Fruit fly (Drosophila melanogaster) whole organism, embryonic: Measurements from ENCODE around the gene CG14331.

ENCODE experiments used
- CG10321 ChIP-seq: fragments of 200-800 bp; sonication (Bioruptor generic); IDR thresholded peaks from 2 replicates; pipeline ENCODE4 v1.3.6; 2022; ENCODE audit warnings: missing biosample characterization, missing genetic modification characterization
- CG10565 ChIP-seq: fragments of 200-800 bp; sonication (Bioruptor generic); optimal IDR thresholded peaks from 3 replicates; lab custom pipeline; 2016; ENCODE audit warnings: missing biosample characterization, mild to moderate bottlenecking, missing genetic modification characterization
- CG11093 ChIP-seq: fragments of 200-800 bp; sonication (Bioruptor generic); IDR thresholded peaks from 3 replicates; pipeline ENCODE4 v1.3.6; 2022; ENCODE audit warnings: missing biosample characterization, missing genetic modification characterization
- CG11456 ChIP-seq: fragments of 200-800 bp; sonication (Bioruptor generic); IDR thresholded peaks from 3 replicates; pipeline ENCODE4 v1.3.6; 2022; ENCODE audit warnings: missing biosample characterization, missing genetic modification characterization
- CG1603 ChIP-seq: fragments of 200-800 bp; sonication (Bioruptor generic); optimal IDR thresholded peaks from 2 replicates; lab custom pipeline; 2019; ENCODE audit warnings: missing biosample characterization, mild to moderate bottlenecking, missing genetic modification characterization, moderate library complexity
- CG17186 ChIP-seq: fragments of 200-800 bp; sonication (Bioruptor generic); optimal IDR thresholded peaks from 3 replicates; lab custom pipeline; 2017; ENCODE audit warnings: missing biosample characterization, missing genetic modification reagents, missing genetic modification characterization
- CG17385 ChIP-seq: fragments of 200-800 bp; sonication (Bioruptor generic); optimal IDR thresholded peaks from 3 replicates; lab custom pipeline; 2018; ENCODE audit warnings: missing biosample characterization, mild to moderate bottlenecking, missing genetic modification characterization
- CG1792 ChIP-seq: fragments of 200-800 bp; sonication (Bioruptor generic); optimal IDR thresholded peaks from 2 replicates; lab custom pipeline; 2016; ENCODE audit warnings: missing biosample characterization, missing genetic modification characterization
- CG18011 ChIP-seq: fragments of 200-800 bp; sonication (Bioruptor generic); optimal IDR thresholded peaks from 2 replicates; lab custom pipeline; 2017; ENCODE audit warnings: missing biosample characterization, missing genetic modification characterization, mild to moderate bottlenecking, moderate library complexity, missing genotype
- CG32532 ChIP-seq: fragments of 200-800 bp; sonication (Bioruptor generic); IDR thresholded peaks from 2 replicates; pipeline ENCODE4 v1.3.6; 2022; ENCODE audit warnings: missing biosample characterization, missing genetic modification characterization
- CG32772 ChIP-seq: fragments of 200-800 bp; sonication (Bioruptor generic); IDR thresholded peaks from 2 replicates; pipeline ENCODE4 v1.3.6; 2022; ENCODE audit warnings: missing biosample characterization, missing genetic modification characterization
- CG5245 ChIP-seq: fragments of 200-800 bp; sonication (Bioruptor generic); optimal IDR thresholded peaks from 3 replicates; lab custom pipeline; 2016; ENCODE audit warnings: missing biosample characterization, missing genetic modification characterization
- CG7357 ChIP-seq: fragments of 200-800 bp; sonication (Bioruptor generic); IDR thresholded peaks from 3 replicates; pipeline ENCODE4 v1.3.6; 2022; ENCODE audit warnings: missing biosample characterization, missing genetic modification characterization
- CG8359 ChIP-seq: fragments of 200-800 bp; sonication (Bioruptor generic); optimal IDR thresholded peaks from 2 replicates; lab custom pipeline; 2017; ENCODE audit warnings: missing biosample characterization, mild to moderate bottlenecking, missing genetic modification characterization, borderline replicate concordance
- CrebB ChIP-seq: fragments of 200-800 bp; sonication (Bioruptor generic); optimal IDR thresholded peaks from 3 replicates; lab custom pipeline; 2018; ENCODE audit warnings: missing biosample characterization, mild to moderate bottlenecking, missing genetic modification characterization
- D19B ChIP-seq: fragments of 200-800 bp; sonication (Bioruptor generic); optimal IDR thresholded peaks from 2 replicates; lab custom pipeline; 2017; ENCODE audit warnings: missing biosample characterization, mild to moderate bottlenecking, missing genetic modification characterization
- Dp ChIP-seq: fragments of 200-800 bp; sonication (Bioruptor generic); optimal IDR thresholded peaks from 2 replicates; lab custom pipeline; 2018; ENCODE audit warnings: missing biosample characterization, mild to moderate bottlenecking, missing genetic modification characterization, moderate library complexity
- Drgx ChIP-seq: fragments of 200-800 bp; sonication (Bioruptor generic); IDR thresholded peaks from 2 replicates; pipeline ENCODE4 v1.3.6; 2022; ENCODE audit warnings: missing biosample characterization, missing genetic modification characterization
- ERR ChIP-seq: fragments of 200-800 bp; sonication (Bioruptor generic); optimal IDR thresholded peaks from 2 replicates; lab custom pipeline; 2016; ENCODE audit warnings: missing biosample characterization, missing genetic modification characterization
- HLH3B ChIP-seq: fragments of 200-800 bp; sonication (Bioruptor generic); IDR thresholded peaks from 2 replicates; pipeline ENCODE4 v1.3.6; 2022; ENCODE audit warnings: missing biosample characterization, missing genetic modification characterization
- Hmx ChIP-seq: fragments of 200-800 bp; sonication (Bioruptor generic); optimal IDR thresholded peaks from 2 replicates; lab custom pipeline; 2016; ENCODE audit warnings: missing biosample characterization, missing genetic modification characterization
- Hr78 ChIP-seq, 2 experiments: fragments of 200-800 bp in 1 of 2; fragments of >200 bp in 1 of 2; sonication (Bioruptor generic) in 1 of 2; optimal IDR thresholded peaks; 2 replicates each; lab custom pipeline; 2017 to 2019; ENCODE audit warnings: missing biosample characterization in 2 of 2, missing genetic modification characterization in 2 of 2, mild to moderate bottlenecking in 1 of 2, moderate library complexity in 1 of 2
- Hsf ChIP-seq: fragments of 200-800 bp; sonication (Bioruptor generic); optimal IDR thresholded peaks from 3 replicates; lab custom pipeline; 2016; ENCODE audit warnings: missing biosample characterization, missing genetic modification characterization
- Kr ChIP-seq: fragments of 200-800 bp; sonication (Bioruptor generic); optimal IDR thresholded peaks from 2 replicates; lab custom pipeline; 2017; ENCODE audit warnings: missing biosample characterization, mild to moderate bottlenecking, missing genetic modification characterization
- Max ChIP-seq: fragments of 200-800 bp; sonication (Bioruptor generic); optimal IDR thresholded peaks from 2 replicates; lab custom pipeline; 2016; ENCODE audit warnings: missing biosample characterization, mild to moderate bottlenecking, missing genetic modification characterization
- Myb ChIP-seq: fragments of 200-800 bp; sonication (Bioruptor generic); optimal IDR thresholded peaks from 2 replicates; lab custom pipeline; 2016; ENCODE audit warnings: missing biosample characterization, missing genetic modification characterization
- Side ChIP-seq: fragments of 200-800 bp; sonication (Bioruptor generic); optimal IDR thresholded peaks from 2 replicates; lab custom pipeline; 2016; ENCODE audit warnings: missing biosample characterization, missing genetic modification characterization
- Sox102F ChIP-seq: fragments of 200-800 bp; sonication (Bioruptor generic); optimal IDR thresholded peaks from 2 replicates; lab custom pipeline; 2018; ENCODE audit warnings: missing biosample characterization, mild to moderate bottlenecking, missing genetic modification characterization, moderate library complexity
- Sry-δ ChIP-seq: fragments of 200-800 bp; sonication (Bioruptor generic); optimal IDR thresholded peaks from 2 replicates; lab custom pipeline; 2016; ENCODE audit warnings: missing biosample characterization, missing genetic modification characterization
- Stat92E ChIP-seq, 3 experiments: fragments of >200 bp in 2 of 3; fragments of 200-800 bp in 1 of 3; sonication (Bioruptor generic) in 1 of 3; optimal IDR thresholded peaks; 2 replicates each; lab custom pipeline; 2017 to 2019; ENCODE audit warnings: missing biosample characterization in 3 of 3, missing genetic modification characterization in 3 of 3, mild to moderate bottlenecking in 1 of 3, moderate library complexity in 1 of 3
- Taf1 ChIP-seq: fragments of 200-800 bp; sonication (Bioruptor generic); IDR thresholded peaks from 2 replicates; pipeline ENCODE4 v1.3.6; 2022; ENCODE audit warnings: missing biosample characterization, missing genetic modification characterization
- Tbp ChIP-seq: fragments of >200 bp; optimal IDR thresholded peaks from 2 replicates; lab custom pipeline; 2018; ENCODE audit warnings: missing biosample characterization, missing genetic modification characterization
- br ChIP-seq: fragments of >200 bp; optimal IDR thresholded peaks from 2 replicates; lab custom pipeline; 2017
- chinmo ChIP-seq: fragments of 200-800 bp; sonication (Bioruptor generic); IDR thresholded peaks from 4 replicates; pipeline ENCODE4 v1.3.6; 2022; ENCODE audit warnings: missing biosample characterization, missing genetic modification characterization; ENCODE audit not compliant: partially characterized antibody
- dpn ChIP-seq, 2 experiments: fragments of 200-800 bp; sonication (Bioruptor generic); optimal IDR thresholded peaks; 3 replicates each; lab custom pipeline; 2016; ENCODE audit warnings: missing biosample characterization in 2 of 2, missing genetic modification characterization in 2 of 2
- ind ChIP-seq: fragments of 200-800 bp; sonication (Bioruptor generic); optimal IDR thresholded peaks from 3 replicates; lab custom pipeline; 2016; ENCODE audit warnings: missing biosample characterization, missing genetic modification characterization
- jigr1 ChIP-seq: fragments of 200-800 bp; sonication (Bioruptor generic); IDR thresholded peaks from 3 replicates; pipeline ENCODE4 v1.3.6; 2022; ENCODE audit warnings: missing biosample characterization, missing genetic modification characterization
- lbe ChIP-seq: fragments of 200-800 bp; sonication (Bioruptor generic); optimal IDR thresholded peaks from 2 replicates; lab custom pipeline; 2016; ENCODE audit warnings: missing biosample characterization, mild to moderate bottlenecking, missing genetic modification characterization
- maf-S ChIP-seq: fragments of 200-800 bp; sonication (Bioruptor generic); optimal IDR thresholded peaks from 2 replicates; lab custom pipeline; 2016; ENCODE audit warnings: missing biosample characterization, missing genetic modification characterization
- p53 ChIP-seq: fragments of 200-800 bp; sonication (Bioruptor generic); optimal IDR thresholded peaks from 2 replicates; lab custom pipeline; 2016; ENCODE audit warnings: missing biosample characterization, missing genetic modification characterization
- pho ChIP-seq: fragments of 200-800 bp; sonication (Bioruptor generic); optimal IDR thresholded peaks from 2 replicates; lab custom pipeline; 2016; ENCODE audit warnings: missing biosample characterization, missing genetic modification characterization
- ro ChIP-seq: fragments of 200-800 bp; sonication (Bioruptor generic); IDR thresholded peaks from 2 replicates; pipeline ENCODE4 v1.3.6; 2022; ENCODE audit warnings: missing biosample characterization, missing genetic modification characterization
- sc ChIP-seq, 3 experiments: fragments of >200 bp in 2 of 3; fragments of 200-800 bp in 1 of 3; sonication (Bioruptor generic) in 1 of 3; optimal IDR thresholded peaks; 2 replicates in 2 of 3; 3 replicates in 1 of 3; lab custom pipeline; 2017; ENCODE audit warnings: mild to moderate bottlenecking in 1 of 3, missing biosample characterization in 1 of 3, missing genetic modification characterization in 1 of 3, missing genetic modification reagents in 1 of 3
- schlank ChIP-seq: fragments of 200-800 bp; sonication (Bioruptor generic); optimal IDR thresholded peaks from 2 replicates; lab custom pipeline; 2018; ENCODE audit warnings: missing biosample characterization, mild to moderate bottlenecking, missing genetic modification characterization
- sqz ChIP-seq: fragments of 200-800 bp; sonication (Bioruptor generic); optimal IDR thresholded peaks from 3 replicates; lab custom pipeline; 2018; ENCODE audit warnings: missing biosample characterization, mild to moderate bottlenecking, missing genetic modification characterization
- tap ChIP-seq: fragments of 200-800 bp; optimal IDR thresholded peaks from 3 replicates; lab custom pipeline; 2019; ENCODE audit warnings: missing biosample characterization, mild to moderate bottlenecking, missing genetic modification characterization, moderate library complexity
- tll ChIP-seq, 2 experiments: fragments of 200-800 bp in 1 of 2; fragments of >200 bp in 1 of 2; sonication (Bioruptor generic) in 1 of 2; optimal IDR thresholded peaks; 2 replicates each; lab custom pipeline; 2017 to 2019; ENCODE audit warnings: missing biosample characterization in 2 of 2, missing genetic modification characterization in 2 of 2, mild to moderate bottlenecking in 1 of 2, moderate library complexity in 1 of 2
- toy ChIP-seq: fragments of 200-800 bp; sonication (Bioruptor generic); IDR thresholded peaks from 2 replicates; pipeline ENCODE4 v1.3.6; 2022; ENCODE audit warnings: missing biosample characterization, missing genetic modification characterization
- unc-4 ChIP-seq: fragments of 200-800 bp; sonication (Bioruptor generic); IDR thresholded peaks from 2 replicates; pipeline ENCODE4 v1.3.6; 2022; ENCODE audit warnings: missing biosample characterization, missing genetic modification characterization; ENCODE audit not compliant: partially characterized antibody

Gene CG14331

dm6 chr3R:17391313-17391845 is 49.1 kb downstream of the CG14331 start, which contains the start of the genes Brf and sds22 (continued):
- peak; percentile 95 for TF ChIP-seq CG32532
- TF ChIP-seq sc (optimal IDR thresholded peaks at IDR 0.05; lab: Kevin White, UChicago) = no peak
- TF ChIP-seq sc (GFP tag; optimal IDR thresholded peaks at IDR 0.05; lab: Kevin White, UChicago) = peak; percentile 88
- peak; percentile 83 for TF ChIP-seq Drgx (GFP tag; lab: Robert Waterston, UW)
- TF ChIP-seq ERR (GFP tag; lab: Kevin White, UChicago) = peak; percentile 89
- TF ChIP-seq dpn (GFP tag; optimal IDR thresholded peaks at IDR 0.05; lab: Kevin White, UChicago) = peak; percentile 97
- peak; percentile 89 for TF ChIP-seq CG11093 (GFP tag; lab: Robert Waterston, UW)
- peak; percentile 95 for TF ChIP-seq Sox102F (GFP tag; lab: Kevin White, UChicago)
- peak; percentile 99 for TF ChIP-seq CG17385 (GFP tag; lab: Kevin White, UChicago)
- peak; percentile 97 for TF ChIP-seq ind (GFP tag; lab: Kevin White, UChicago)
- peak; percentile 87 for TF ChIP-seq sqz
- TF ChIP-seq pho = peak; percentile 97
- TF ChIP-seq maf-S (GFP tag; lab: Kevin White, UChicago) = peak; percentile 96
- TF ChIP-seq CG32772 (GFP tag; lab: Robert Waterston, UW) = peak; percentile 93
- no peak for TF ChIP-seq Tbp
- peak; percentile 32 for TF ChIP-seq Dp (GFP tag; lab: Kevin White, UChicago)
- peak; percentile 88 for TF ChIP-seq CrebB (tag; lab: Kevin White, UChicago)
- peak; percentile 88 for TF ChIP-seq CG10565 (GFP tag; lab: Kevin White, UChicago)
- peak in 1 of 2 experiments; percentile 77 for TF ChIP-seq Hr78 (GFP tag; optimal IDR thresholded peaks at IDR 0.05; lab: Kevin White, UChicago)
- peak; percentile 89 for TF ChIP-seq tap (tag; lab: Kevin White, UChicago)
- TF ChIP-seq toy (GFP tag; lab: Robert Waterston, UW) = peak; percentile 84; the same call in 1 of the 2 replicates
- TF ChIP-seq br = no peak
- peak; percentile 78 for TF ChIP-seq p53 (GFP tag; lab: Kevin White, UChicago)
- TF ChIP-seq lbe (GFP tag; lab: Kevin White, UChicago) = peak; percentile 93
- peak in 1 of 3 experiments; percentile 74 for TF ChIP-seq Stat92E (GFP tag; optimal IDR thresholded peaks at IDR 0.05; lab: Kevin White, UChicago)
- TF ChIP-seq CG7357 (GFP tag; lab: Robert Waterston, UW) = peak; percentile 86
- peak; percentile 33 to 81 for TF ChIP-seq tll (GFP tag; optimal IDR thresholded peaks at IDR 0.05; lab: Kevin White, UChicago)
- TF ChIP-seq CG5245 = peak; percentile 95
- peak; percentile 88 for TF ChIP-seq CG17186 (GFP tag; lab: Kevin White, UChicago)
- peak; percentile 90 for TF ChIP-seq CG11456 (GFP tag; lab: Robert Waterston, UW)
- TF ChIP-seq CG18011 (GFP tag; lab: Kevin White, UChicago) = peak; percentile 84
- peak; percentile 86; the same call in 2 of the 3 replicates for TF ChIP-seq jigr1 (GFP tag; lab: Robert Waterston, UW)
- TF ChIP-seq Hsf (GFP tag; lab: Kevin White, UChicago) = peak; percentile 98
- peak; percentile 95 for TF ChIP-seq Sry-δ (GFP tag; lab: Kevin White, UChicago)
- TF ChIP-seq CG10321 (GFP tag; lab: Robert Waterston, UW) = peak; percentile 61; the same call in 1 of the 2 replicates
- TF ChIP-seq ro (GFP tag; lab: Robert Waterston, UW) = peak; percentile 84; the same call in 1 of the 2 replicates
- peak; percentile 94 for TF ChIP-seq Side (GFP tag; lab: Kevin White, UChicago)
- TF ChIP-seq HLH3B = peak; percentile 94
- TF ChIP-seq Myb (GFP tag; lab: Kevin White, UChicago) = peak; percentile 81
- peak; percentile 79 for TF ChIP-seq unc-4 (GFP tag; lab: Robert Waterston, UW)
- peak; percentile 98 for TF ChIP-seq Max
- no peak for TF ChIP-seq chinmo (GFP tag; lab: Robert Waterston, UW)
- TF ChIP-seq CG1792 = peak; percentile 93
- peak; percentile 90 for TF ChIP-seq schlank (tag; lab: Kevin White, UChicago)
- TF ChIP-seq CG1603 (tag; lab: Kevin White, UChicago) = peak; percentile 93
- TF ChIP-seq CG8359 (GFP tag; lab: Kevin White, UChicago) = peak; percentile 80
- TF ChIP-seq D19B (GFP tag; lab: Kevin White, UChicago) = peak; percentile 87
- TF ChIP-seq Kr (GFP tag; lab: Kevin White, UChicago) = peak; percentile 33
- peak; percentile 90 for TF ChIP-seq Hmx (GFP tag; lab: Kevin White, UChicago)
- TF ChIP-seq Taf1 (GFP tag; lab: Robert Waterston, UW) = peak; percentile 74
